Fruit fly (Drosophila melanogaster) whole organism, prepupa: ENCODE data around the gene Lst8.

ENCODE experiments used
- Blimp-1 ChIP-seq: fragments of 200-800 bp; sonication (Bioruptor generic); optimal IDR thresholded peaks from 3 replicates; lab custom pipeline; 2017; ENCODE audit warnings: missing biosample characterization, missing genetic modification characterization, mild to moderate bottlenecking, moderate library complexity, missing genetic modification reagents
- CG10631 ChIP-seq: fragments of 200-800 bp; sonication (Bioruptor generic); optimal IDR thresholded peaks from 2 replicates; lab custom pipeline; 2016; ENCODE audit warnings: missing biosample characterization, missing genetic modification characterization
- CG11762 ChIP-seq: fragments of 200-800 bp; sonication (Bioruptor generic); optimal IDR thresholded peaks from 3 replicates; lab custom pipeline; 2016; ENCODE audit warnings: missing biosample characterization, missing genetic modification characterization; ENCODE audit not compliant: insufficient read depth
- CG1621 ChIP-seq: fragments of 200-800 bp; sonication (Bioruptor generic); optimal IDR thresholded peaks from 3 replicates; lab custom pipeline; 2018; ENCODE audit warnings: missing biosample characterization, mild to moderate bottlenecking, missing genetic modification characterization
- CG16779 ChIP-seq: fragments of 200-800 bp; sonication (Bioruptor generic); optimal IDR thresholded peaks from 3 replicates; lab custom pipeline; 2017; ENCODE audit warnings: missing biosample characterization, mild to moderate bottlenecking, missing genetic modification characterization
- CG3032 ChIP-seq: fragments of 200-800 bp; optimal IDR thresholded peaks from 2 replicates; lab custom pipeline; 2019; ENCODE audit warnings: missing biosample characterization, mild to moderate bottlenecking, missing genetic modification characterization, moderate library complexity
- CG34406 ChIP-seq: fragments of 200-800 bp; sonication (Bioruptor generic); optimal IDR thresholded peaks from 3 replicates; lab custom pipeline; 2016; ENCODE audit warnings: missing biosample characterization, missing genetic modification characterization
- CG6163 ChIP-seq: fragments of 200-800 bp; sonication (Bioruptor generic); IDR thresholded peaks from 3 replicates; pipeline ENCODE4 v1.3.6; 2022; ENCODE audit warnings: missing biosample characterization, missing genetic modification characterization
- CG6792 ChIP-seq: fragments of 200-800 bp; sonication (Bioruptor generic); optimal IDR thresholded peaks from 3 replicates; lab custom pipeline; 2016; ENCODE audit warnings: missing biosample characterization, missing genetic modification characterization
- CG6808 ChIP-seq: fragments of 200-800 bp; sonication (Bioruptor generic); optimal IDR thresholded peaks from 3 replicates; lab custom pipeline; 2017; ENCODE audit warnings: missing biosample characterization, missing genetic modification characterization, mild to moderate bottlenecking, moderate library complexity, missing genetic modification reagents
- CG8119 ChIP-seq: fragments of 200-800 bp; sonication (Bioruptor generic); IDR thresholded peaks from 3 replicates; pipeline ENCODE4 v1.3.6; 2022; ENCODE audit warnings: missing biosample characterization, missing genetic modification characterization
- CG8632 ChIP-seq: fragments of 200-800 bp; sonication (Bioruptor generic); optimal IDR thresholded peaks from 3 replicates; lab custom pipeline; 2016; ENCODE audit warnings: missing biosample characterization, missing genetic modification characterization
- CG9139 ChIP-seq: fragments of 200-800 bp; sonication (Bioruptor generic); optimal IDR thresholded peaks from 3 replicates; lab custom pipeline; 2017; ENCODE audit warnings: missing biosample characterization, mild to moderate bottlenecking, missing genetic modification characterization
- Eip75B ChIP-seq: fragments of 200-800 bp; sonication (Bioruptor generic); optimal IDR thresholded peaks from 3 replicates; lab custom pipeline; 2016; ENCODE audit warnings: missing biosample characterization, missing genetic modification characterization
- Eip78C ChIP-seq: fragments of 200-800 bp; sonication (Bioruptor generic); peaks from one replicate; lab custom pipeline; 2016; ENCODE audit warnings: missing biosample characterization, missing genetic modification characterization
- Ets21C ChIP-seq: fragments of 200-800 bp; sonication (Bioruptor generic); optimal IDR thresholded peaks from 3 replicates; lab custom pipeline; 2016; ENCODE audit warnings: missing biosample characterization, missing genetic modification characterization
- Ets96B ChIP-seq: fragments of 200-800 bp; optimal IDR thresholded peaks from 2 replicates; lab custom pipeline; 2019; ENCODE audit warnings: missing biosample characterization, mild to moderate bottlenecking, missing genetic modification characterization, moderate library complexity
- Hr38 ChIP-seq: sonication (Bioruptor generic); optimal IDR thresholded peaks from 2 replicates; lab custom pipeline; 2016; ENCODE audit warnings: missing biosample characterization, missing genetic modification characterization
- Hr4 ChIP-seq: fragments of 200-800 bp; sonication (Bioruptor generic); optimal IDR thresholded peaks from 3 replicates; lab custom pipeline; 2016; ENCODE audit warnings: missing biosample characterization, missing genetic modification characterization
- Lpt ChIP-seq: fragments of 200-800 bp; sonication (Bioruptor generic); optimal IDR thresholded peaks from 3 replicates; lab custom pipeline; 2016; ENCODE audit warnings: missing biosample characterization, missing genetic modification characterization
- Met ChIP-seq: fragments of 200-800 bp; sonication (Bioruptor generic); optimal IDR thresholded peaks from 3 replicates; lab custom pipeline; 2016; ENCODE audit warnings: missing biosample characterization, missing genetic modification characterization
- Sox102F ChIP-seq: fragments of 200-800 bp; sonication (Bioruptor generic); optimal IDR thresholded peaks from 2 replicates; lab custom pipeline; 2016; ENCODE audit warnings: missing biosample characterization, mild to moderate bottlenecking, missing genetic modification characterization
- cyc ChIP-seq: fragments of 200-800 bp; sonication (Bioruptor generic); optimal IDR thresholded peaks from 3 replicates; lab custom pipeline; 2016; ENCODE audit warnings: missing biosample characterization, missing genetic modification characterization
- dac ChIP-seq: fragments of 200-800 bp; sonication (Bioruptor generic); optimal IDR thresholded peaks from 2 replicates; lab custom pipeline; 2017; ENCODE audit warnings: missing biosample characterization, mild to moderate bottlenecking, missing genetic modification characterization
- dsx ChIP-seq: fragments of 200-800 bp; optimal IDR thresholded peaks from 3 replicates; lab custom pipeline; 2019; ENCODE audit warnings: missing biosample characterization, mild to moderate bottlenecking, missing genetic modification characterization, moderate library complexity; ENCODE audit not compliant: poor library complexity, severe bottlenecking
- eg ChIP-seq: fragments of 200-800 bp; sonication (Bioruptor generic); IDR thresholded peaks from 3 replicates; pipeline ENCODE4 v1.3.6; 2022; ENCODE audit warnings: missing biosample characterization, missing genetic modification characterization
- fd59A ChIP-seq: fragments of 200-800 bp; sonication (Bioruptor generic); optimal IDR thresholded peaks from 2 replicates; lab custom pipeline; 2017; ENCODE audit warnings: missing biosample characterization, mild to moderate bottlenecking, missing genetic modification characterization, missing genetic modification reagents
- fd85E ChIP-seq: fragments of 200-800 bp; sonication (Bioruptor generic); optimal IDR thresholded peaks from 3 replicates; lab custom pipeline; 2016; ENCODE audit warnings: missing biosample characterization, missing genetic modification characterization
- fkh ChIP-seq: fragments of 200-800 bp; sonication (Bioruptor generic); optimal IDR thresholded peaks from 3 replicates; lab custom pipeline; 2017; ENCODE audit warnings: missing biosample characterization, mild to moderate bottlenecking, missing genetic modification characterization, moderate library complexity
- lz ChIP-seq: fragments of 200-800 bp; sonication (Bioruptor generic); optimal IDR thresholded peaks from 3 replicates; lab custom pipeline; 2016; ENCODE audit warnings: missing biosample characterization, missing genetic modification characterization
- net ChIP-seq: fragments of 200-800 bp; sonication (Bioruptor generic); optimal IDR thresholded peaks from 3 replicates; lab custom pipeline; 2016; ENCODE audit warnings: missing biosample characterization, missing genetic modification characterization
- pdm3 ChIP-seq: fragments of 200-800 bp; sonication (Bioruptor generic); optimal IDR thresholded peaks from 3 replicates; lab custom pipeline; 2016; ENCODE audit warnings: missing biosample characterization, missing genetic modification characterization
- spab ChIP-seq: fragments of 200-800 bp; sonication (Bioruptor generic); optimal IDR thresholded peaks from 2 replicates; lab custom pipeline; 2017; ENCODE audit warnings: missing biosample characterization, mild to moderate bottlenecking, missing genetic modification characterization, missing genetic modification reagents
- ss ChIP-seq, 2 experiments: fragments of 200-800 bp; sonication (Bioruptor generic); optimal IDR thresholded peaks; 2 replicates in 1 of 2; 3 replicates in 1 of 2; lab custom pipeline; 2017 to 2018; ENCODE audit warnings: mild to moderate bottlenecking in 2 of 2, missing biosample characterization in 2 of 2, missing genetic modification characterization in 2 of 2, moderate library complexity in 1 of 2
- topi ChIP-seq: fragments of 200-800 bp; sonication (Bioruptor generic); optimal IDR thresholded peaks from 3 replicates; lab custom pipeline; 2016; ENCODE audit warnings: missing biosample characterization, missing genetic modification characterization
- vri ChIP-seq: fragments of 200-800 bp; sonication (Bioruptor generic); optimal IDR thresholded peaks from 3 replicates; lab custom pipeline; 2016; ENCODE audit warnings: missing biosample characterization, mild to moderate bottlenecking, missing genetic modification characterization

The Lst8 gene

dm6 chrX:9585359-9586002 lies 20.3 kb downstream of the Lst8 start, which contains the start of gene Hex-A (continued):
- TF ChIP-seq eg = peak; percentile 89
- TF ChIP-seq CG9139 (GFP tag; lab: Kevin White, UChicago) = peak; percentile 96
- TF ChIP-seq CG6808 (GFP tag; lab: Kevin White, UChicago) = peak; percentile 98
- TF ChIP-seq pdm3 = peak; percentile 97
- TF ChIP-seq CG6792 (GFP tag; lab: Kevin White, UChicago) = peak; percentile 97
- peak; percentile 98 for TF ChIP-seq Met (GFP tag; lab: Kevin White, UChicago)
- peak; percentile 96 for TF ChIP-seq CG16779 (tag; lab: Kevin White, UChicago)
- TF ChIP-seq vri (GFP tag; lab: Kevin White, UChicago) = peak; percentile 92
- TF ChIP-seq Hr4 (GFP tag; lab: Kevin White, UChicago) = peak; percentile 89
- TF ChIP-seq dsx = peak; percentile 97
- TF ChIP-seq fd85E (GFP tag; lab: Kevin White, UChicago) = peak; percentile 87
- TF ChIP-seq cyc = peak; percentile 94
- TF ChIP-seq Ets96B (tag; lab: Kevin White, UChicago) = peak; percentile 98
- TF ChIP-seq CG8632 (GFP tag; lab: Kevin White, UChicago) = peak; percentile 96
- TF ChIP-seq lz (GFP tag; lab: Kevin White, UChicago) = peak; percentile 98
- peak; percentile 98 for TF ChIP-seq CG34406 (GFP tag; lab: Kevin White, UChicago)
- peak; percentile 99 for TF ChIP-seq ss (GFP tag; optimal IDR thresholded peaks at IDR 0.05; lab: Kevin White, UChicago)
- TF ChIP-seq Hr38 (GFP tag; lab: Kevin White, UChicago) = no peak
- peak; percentile 99 for TF ChIP-seq topi (GFP tag; lab: Kevin White, UChicago)
- peak; percentile 96 for TF ChIP-seq net (GFP tag; lab: Kevin White, UChicago)
- peak; percentile 95 for TF ChIP-seq CG6163 (GFP tag; lab: Robert Waterston, UW)
- peak; percentile 99 for TF ChIP-seq Eip78C (GFP tag; lab: Kevin White, UChicago)
- TF ChIP-seq CG8119 = peak; percentile 95
- TF ChIP-seq Ets21C (GFP tag; lab: Kevin White, UChicago) = peak; percentile 95
- TF ChIP-seq CG1621 (tag; lab: Kevin White, UChicago) = peak; percentile 94
- TF ChIP-seq CG10631 (GFP tag; lab: Kevin White, UChicago) = peak; percentile 94
- TF ChIP-seq Eip75B (GFP tag; lab: Kevin White, UChicago) = peak; percentile 98
- TF ChIP-seq Lpt (GFP tag; lab: Kevin White, UChicago) = peak; percentile 87
- TF ChIP-seq spab (GFP tag; lab: Kevin White, UChicago) = peak; percentile 94
- TF ChIP-seq fd59A (GFP tag; lab: Kevin White, UChicago) = peak; percentile 99
- TF ChIP-seq Sox102F = peak; percentile 96
- peak; percentile 93 for TF ChIP-seq Blimp-1 (GFP tag; lab: Kevin White, UChicago)
- TF ChIP-seq CG3032 (tag; lab: Kevin White, UChicago) = peak; percentile 99
- TF ChIP-seq fkh (GFP tag; lab: Kevin White, UChicago) = peak; percentile 85
- TF ChIP-seq dac = peak; percentile 83
- TF ChIP-seq CG11762 (GFP tag; lab: Kevin White, UChicago) = peak; percentile 95

dm6 chrX:9584948-9585315 lies 20.8 kb downstream of the Lst8 start:
- TF ChIP-seq dsx (no peak), CG6792 (GFP tag; lab: Kevin White, UChicago) (no peak)
